Worm (Caenorhabditis elegans) whole organism, L4/young adult: Measurements from ENCODE around the gene T26H5.9.
A peak's percentile ranks its signal among the peaks of the same experiment; 100 is the strongest.

Experiments
- W03F9.2 ChIP-seq: fragments of 150-350 bp; optimal IDR thresholded peaks from 2 replicates; lab custom pipeline; 2014; ENCODE audit warnings: missing biosample characterization, missing genetic modification characterization
- dao-5 ChIP-seq: sonication (generic microtip); optimal IDR thresholded peaks from 2 replicates; lab custom pipeline; 2016; ENCODE audit warnings: missing genotype, missing genetic modification characterization, moderate library complexity, missing compliant biosample characterization
- him-1 ChIP-seq: sonication (generic microtip); optimal IDR thresholded peaks from 2 replicates; lab custom pipeline; 2016; ENCODE audit warnings: missing genotype, missing genetic modification reagents, missing genetic modification characterization, missing compliant biosample characterization

The T26H5.9 gene

DNA sequence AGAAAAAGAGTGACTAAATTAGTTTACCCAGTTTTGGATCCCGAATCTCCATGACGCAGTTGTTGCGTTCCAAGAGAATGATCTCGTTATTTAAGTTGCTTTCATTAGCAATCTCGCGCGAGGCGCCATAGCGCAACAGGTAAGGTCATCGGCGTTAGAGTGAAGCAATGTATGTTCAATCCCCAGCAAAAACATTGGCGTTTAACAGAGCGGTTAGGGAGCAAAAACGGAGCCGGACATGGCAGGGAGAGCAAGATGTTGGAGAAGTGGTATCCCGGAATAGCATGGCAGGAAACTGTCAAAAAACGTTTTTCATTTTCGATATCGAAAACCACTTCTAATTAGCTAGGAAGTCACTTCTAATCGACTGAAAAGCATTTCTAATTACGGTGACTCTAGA lies 9.6 kb downstream of the T26H5.9 start:
- TF ChIP-seq W03F9.2 (tag; lab: Kevin White, UChicago) (no peak), him-1 (tag; lab: Kevin White, UChicago) (no peak), dao-5 (tag; lab: Kevin White, UChicago) (no peak)

DNA sequence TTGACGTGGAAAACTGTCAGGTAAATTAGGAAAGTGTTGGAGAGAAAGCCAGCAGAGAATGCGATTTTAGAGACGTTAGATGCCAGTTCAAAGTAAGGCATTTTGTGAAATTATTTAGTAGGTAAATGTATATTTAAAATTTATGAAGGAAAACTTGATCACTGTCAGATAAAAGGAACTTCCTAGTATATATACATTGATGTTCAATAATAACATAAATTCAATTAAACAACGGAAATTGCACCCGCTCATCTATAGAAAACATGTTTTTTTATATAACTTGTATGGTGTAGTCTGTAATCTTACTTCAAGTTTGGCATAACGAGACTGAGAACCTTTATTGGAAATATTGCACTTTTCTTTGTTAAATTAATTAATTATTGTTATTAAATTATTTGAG lies 14.4 kb downstream of the T26H5.9 start, which contains the start of gene str-71:
Gene str-71, minus strand, starts transcription at position 101 of the 400 bp plus-strand sequence.
- no peak for TF ChIP-seq him-1 (tag; lab: Kevin White, UChicago)
- no peak for TF ChIP-seq dao-5 (tag; lab: Kevin White, UChicago)
- no peak for TF ChIP-seq W03F9.2 (tag; lab: Kevin White, UChicago)

DNA sequence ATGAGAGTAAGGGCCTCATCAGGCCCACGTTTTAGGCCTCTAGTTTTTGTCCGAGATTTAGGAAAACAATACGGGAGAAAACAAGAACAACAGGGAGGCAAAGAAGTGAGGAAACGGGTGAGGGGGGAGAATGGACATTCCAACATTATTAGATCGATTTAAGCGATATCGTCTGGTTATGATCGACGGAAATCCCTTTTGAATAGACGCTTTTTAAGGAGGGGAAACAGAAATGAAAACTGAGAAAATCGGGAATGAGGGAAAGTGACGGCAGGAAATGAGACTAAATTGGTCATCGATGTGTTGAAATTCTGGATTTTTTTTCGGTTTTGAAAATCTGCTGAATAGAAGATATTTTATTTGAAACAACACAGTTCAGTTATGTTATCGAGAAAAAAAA lies 19.7 kb downstream of the T26H5.9 start, which contains the start of gene rocf-1:
Gene rocf-1, minus strand, starts transcription at position 101 of the 400 bp plus-strand sequence.
- no peak for TF ChIP-seq dao-5 (tag; lab: Kevin White, UChicago)
- TF ChIP-seq him-1 (tag; lab: Kevin White, UChicago) = no peak
- no peak for TF ChIP-seq W03F9.2 (tag; lab: Kevin White, UChicago)

DNA sequence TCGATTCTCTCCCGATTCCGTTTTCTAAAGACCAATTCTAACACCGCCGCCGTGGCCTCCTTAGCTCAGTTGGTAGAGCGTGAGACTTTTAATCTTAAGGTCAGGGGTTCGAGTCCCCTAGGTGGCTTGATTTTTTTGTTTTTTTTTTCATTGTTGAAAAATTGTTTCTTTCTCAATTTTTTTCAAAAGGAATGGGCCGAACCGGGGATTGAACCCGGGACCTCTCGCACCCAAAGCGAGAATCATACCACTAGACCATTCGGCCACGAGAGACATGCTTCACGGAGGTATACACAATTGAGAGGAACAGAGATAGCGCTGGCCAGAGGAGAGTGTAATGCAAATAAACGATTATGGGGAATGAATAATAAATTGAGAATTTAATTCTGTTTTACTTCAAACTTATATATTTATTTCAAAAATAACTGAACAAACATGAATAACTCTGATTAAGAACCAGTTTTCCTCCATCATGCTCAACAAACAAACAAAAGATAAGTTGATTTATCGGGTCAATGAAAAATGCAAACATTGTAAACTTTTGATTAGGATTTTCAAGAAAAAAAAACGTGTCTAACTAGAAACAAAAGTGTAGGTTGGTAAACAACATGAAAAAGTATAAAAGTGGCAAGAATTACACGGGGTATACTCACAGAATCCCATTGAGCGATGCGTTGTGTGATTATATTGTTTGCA lies 20.5 kb downstream of the T26H5.9 start, which contains the start of gene pqn-71:
Gene pqn-71, plus strand, starts transcription at position 646 of the 696 bp plus-strand sequence.
- TF ChIP-seq him-1 (tag; lab: Kevin White, UChicago) = peak; percentile 92
- peak; percentile 71 for TF ChIP-seq W03F9.2 (tag; lab: Kevin White, UChicago)
- TF ChIP-seq dao-5 (tag; lab: Kevin White, UChicago) = peak; percentile 87

DNA sequence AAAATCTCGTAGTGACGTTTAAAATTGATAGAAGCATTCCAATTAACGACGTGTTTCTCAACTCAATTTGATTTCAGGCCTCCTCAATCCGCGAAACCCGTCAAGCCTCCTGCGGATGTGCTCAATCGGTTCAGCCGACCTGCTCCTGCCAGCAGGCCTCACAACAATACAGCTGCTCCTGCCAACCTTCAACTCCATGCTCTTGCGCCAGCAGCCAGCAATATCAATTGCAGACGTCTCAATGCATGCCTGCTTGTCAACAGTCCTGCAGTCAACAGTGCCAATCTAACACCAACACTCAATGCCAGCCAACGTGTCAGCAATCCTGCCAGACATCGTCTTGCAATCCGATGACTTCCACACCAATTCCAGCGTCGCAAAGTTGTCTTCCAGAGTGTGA lies 21.3 kb downstream of the T26H5.9 start:
- TF ChIP-seq dao-5 (tag; lab: Kevin White, UChicago) (no peak), W03F9.2 (tag; lab: Kevin White, UChicago) (no peak), him-1 (tag; lab: Kevin White, UChicago) (no peak)

DNA sequence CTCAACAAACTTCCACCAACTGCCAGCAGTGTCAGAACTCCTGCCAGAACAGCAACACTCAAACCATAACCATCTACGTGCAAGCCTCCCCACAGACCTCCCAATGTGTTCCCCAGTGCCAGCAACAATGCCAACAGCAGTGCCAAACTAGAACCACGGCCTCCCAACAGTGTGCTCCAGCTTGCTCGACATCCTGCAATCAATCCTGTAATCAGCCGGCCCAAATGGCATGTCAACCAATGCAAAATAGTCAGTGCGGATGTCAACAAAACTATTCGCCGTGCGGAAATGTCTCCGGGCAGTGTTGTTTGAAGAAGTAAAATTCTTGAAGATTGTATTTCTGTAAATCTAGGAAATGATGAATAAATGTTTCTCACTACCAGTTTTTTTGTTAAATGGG lies 22.0 kb downstream of the T26H5.9 start:
- TF ChIP-seq W03F9.2 (tag; lab: Kevin White, UChicago) (no peak), him-1 (tag; lab: Kevin White, UChicago) (no peak), dao-5 (tag; lab: Kevin White, UChicago) (no peak)

- TF ChIP-seq dao-5 (tag; lab: Kevin White, UChicago) (no peak), W03F9.2 (tag; lab: Kevin White, UChicago) (no peak), him-1 (tag; lab: Kevin White, UChicago) (no peak)
Observed at ce11 chrV:15471029-15471428, 26.3 kb downstream of the T26H5.9 start, which contains the start of gene dpf-1. dpf-1 (plus strand) TSS chrV:15471329.

DNA sequence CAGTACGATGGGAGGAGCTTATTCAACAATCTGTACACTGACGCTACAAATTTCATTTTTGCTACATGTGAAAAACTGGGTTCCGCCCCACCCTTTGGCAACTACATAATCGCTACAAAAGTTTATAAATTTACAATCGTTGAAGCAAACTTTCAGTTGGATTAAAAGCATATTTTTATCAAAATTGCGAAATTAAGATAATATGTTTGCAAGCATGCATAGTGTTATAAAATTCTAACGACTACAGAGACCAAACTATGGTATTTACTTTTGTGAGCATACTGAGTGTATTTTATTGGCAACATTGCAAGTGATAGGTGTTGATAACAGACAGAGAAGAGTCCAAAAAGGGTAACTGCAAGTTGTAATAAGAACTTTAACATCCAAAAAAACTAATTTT lies 33.9 kb downstream of the T26H5.9 start, which contains the start of gene C06B8.2:
Gene C06B8.2, minus strand, starts transcription at position 153 of the 400 bp plus-strand sequence.
- TF ChIP-seq him-1 (tag; lab: Kevin White, UChicago) (no peak), dao-5 (tag; lab: Kevin White, UChicago) (no peak), W03F9.2 (tag; lab: Kevin White, UChicago) (no peak)

ce11 chrV:15479107-15479506 lies 34.4 kb downstream of the T26H5.9 start:
- TF ChIP-seq W03F9.2 (tag; lab: Kevin White, UChicago) (no peak), him-1 (tag; lab: Kevin White, UChicago) (no peak), dao-5 (tag; lab: Kevin White, UChicago) (no peak)

DNA sequence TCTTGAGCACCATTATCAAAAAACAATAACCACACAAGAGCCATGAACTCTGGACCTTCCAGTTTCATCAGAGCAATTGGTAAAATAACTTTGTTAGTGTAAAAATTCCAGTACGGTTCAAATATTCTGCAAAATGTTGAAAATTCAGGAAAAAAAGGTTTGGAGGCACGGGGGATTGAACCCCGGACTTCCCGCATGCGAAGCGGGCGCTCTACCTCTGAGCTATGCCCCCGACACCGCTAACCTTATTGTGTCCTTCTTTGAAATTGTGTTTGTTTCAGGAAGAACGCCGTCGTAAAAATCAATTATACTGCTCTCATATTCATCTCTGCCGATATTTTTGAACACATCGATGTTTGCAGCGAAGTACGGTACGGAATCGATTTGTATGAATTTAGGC lies 35.1 kb downstream of the T26H5.9 start:
- TF ChIP-seq W03F9.2 (tag; lab: Kevin White, UChicago) (no peak), dao-5 (tag; lab: Kevin White, UChicago) (no peak), him-1 (tag; lab: Kevin White, UChicago) (no peak)

- TF ChIP-seq W03F9.2 (tag; lab: Kevin White, UChicago) (no peak), him-1 (tag; lab: Kevin White, UChicago) (no peak), dao-5 (tag; lab: Kevin White, UChicago) (no peak)
Observed at ce11 chrV:15480505-15481075, 35.9 kb downstream of the T26H5.9 start.

- no peak for TF ChIP-seq dao-5 (tag; lab: Kevin White, UChicago)
- TF ChIP-seq him-1 (tag; lab: Kevin White, UChicago) = no peak
- TF ChIP-seq W03F9.2 (tag; lab: Kevin White, UChicago) = no peak
Observed at ce11 chrV:15481374-15481773, 36.7 kb downstream of the T26H5.9 start, which contains the start of gene nhr-150. nhr-150 (minus strand) TSS chrV:15481465.

DNA sequence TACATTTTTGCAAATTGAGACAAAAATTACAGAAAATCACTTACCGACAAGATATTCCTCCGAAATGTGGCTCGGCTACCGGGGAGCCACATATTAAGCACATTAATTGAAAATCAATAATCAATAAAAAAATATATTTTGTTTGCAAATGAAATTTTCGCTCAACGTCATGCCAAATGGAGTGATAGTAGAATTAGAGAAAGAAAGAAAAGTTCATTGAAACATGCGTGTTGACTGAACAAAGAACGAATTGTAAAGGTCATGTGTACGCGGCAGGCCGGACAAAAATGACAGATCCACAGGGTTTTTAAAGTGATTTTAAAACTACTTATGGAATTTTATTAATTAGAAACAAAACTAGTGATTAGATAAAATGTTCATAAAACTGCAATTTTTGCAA lies 38.8 kb downstream of the T26H5.9 start:
- TF ChIP-seq dao-5 (tag; lab: Kevin White, UChicago) = no peak
- TF ChIP-seq him-1 (tag; lab: Kevin White, UChicago) = no peak
- no peak for TF ChIP-seq W03F9.2 (tag; lab: Kevin White, UChicago)
